Worm (Caenorhabditis elegans) whole organism, L2 larva: Measurements from ENCODE around the gene F35E8.7.

ENCODE experiments used
- C34F6.9 ChIP-seq: fragments of 150-350 bp; optimal IDR thresholded peaks from 2 replicates; lab custom pipeline; 2014; ENCODE audit warnings: missing biosample characterization, missing genetic modification characterization
- F13H6.1 ChIP-seq: sonication (generic microtip); optimal IDR thresholded peaks from 2 replicates; lab custom pipeline; 2016; ENCODE audit warnings: missing genetic modification characterization, missing compliant biosample characterization
- ZK546.5 ChIP-seq: sonication (generic microtip); optimal IDR thresholded peaks from 2 replicates; lab custom pipeline; 2017; ENCODE audit warnings: missing biosample characterization, missing genetic modification characterization
- alr-1 ChIP-seq: fragments of 150-350 bp; optimal IDR thresholded peaks from 2 replicates; lab custom pipeline; 2014; ENCODE audit warnings: missing biosample characterization, missing genetic modification characterization
- elt-1 ChIP-seq: fragments of 150-350 bp; optimal IDR thresholded peaks from 2 replicates; lab custom pipeline; 2014; ENCODE audit warnings: missing biosample characterization, missing genetic modification characterization
- lsy-2 ChIP-seq, 2 experiments: fragments of 150-350 bp in 1 of 2; sonication (generic microtip) in 1 of 2; optimal IDR thresholded peaks; 2 replicates each; lab custom pipeline; 2014 to 2017; ENCODE audit warnings: missing biosample characterization in 2 of 2, missing genetic modification characterization in 2 of 2
- nhr-11 ChIP-seq: fragments of 150-350 bp; optimal IDR thresholded peaks from 2 replicates; lab custom pipeline; 2014; ENCODE audit warnings: missing biosample characterization, missing genetic modification characterization
- nhr-25 ChIP-seq: fragments of 150-350 bp; sonication (generic microtip); optimal IDR thresholded peaks from 3 replicates; lab custom pipeline; 2014; ENCODE audit warnings: missing biosample characterization, missing genetic modification characterization
- skn-1 ChIP-seq: sonication (generic microtip); optimal IDR thresholded peaks from 2 replicates; lab custom pipeline; 2017; ENCODE audit warnings: missing biosample characterization, missing genetic modification characterization
- unc-39 ChIP-seq: fragments of 150-350 bp; optimal IDR thresholded peaks from 2 replicates; lab custom pipeline; 2014; ENCODE audit warnings: missing biosample characterization, missing genetic modification characterization
- unc-62 ChIP-seq: fragments of 150-350 bp; optimal IDR thresholded peaks from 2 replicates; lab custom pipeline; 2014; ENCODE audit warnings: missing biosample characterization, missing genetic modification reagents, missing genetic modification characterization

DNA sequence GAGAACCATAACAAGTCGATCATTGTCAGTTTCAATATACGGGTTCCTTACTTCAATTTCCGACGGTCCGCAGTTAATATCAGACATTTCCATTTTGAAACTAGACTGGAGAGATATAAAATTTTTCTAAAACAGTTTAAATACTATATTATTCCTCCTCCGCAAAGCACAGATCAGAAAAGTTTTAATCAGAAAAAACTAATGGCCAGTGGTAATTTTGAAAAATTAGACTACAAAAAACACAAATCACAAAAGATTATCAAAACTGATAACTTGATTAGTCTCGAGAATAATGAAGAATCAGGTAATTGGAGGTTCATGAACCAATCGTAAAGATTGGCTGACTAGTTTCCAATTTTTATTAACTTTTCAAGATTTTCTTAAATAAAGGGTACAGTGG, 27.8 kb upstream of the F35E8.7 start, which contains the start of gene T06C12.9:
- TF ChIP-seq nhr-11: no peak
- no peak for TF ChIP-seq unc-62 (GFP tag; lab: Kevin White, UChicago)
- TF ChIP-seq F13H6.1 (tag; lab: Kevin White, UChicago): no peak
- no peak for TF ChIP-seq lsy-2 (tag; optimal IDR thresholded peaks at IDR 0.05; lab: Kevin White, UChicago)
- TF ChIP-seq elt-1 (tag; lab: Kevin White, UChicago): no peak
- no peak for TF ChIP-seq skn-1 (tag; lab: Kevin White, UChicago)
- no peak for TF ChIP-seq C34F6.9 (tag; lab: Kevin White, UChicago)
- no peak for TF ChIP-seq alr-1 (tag; lab: Kevin White, UChicago)
- TF ChIP-seq unc-39 (tag; lab: Kevin White, UChicago): no peak
- no peak for TF ChIP-seq ZK546.5 (tag; lab: Kevin White, UChicago)
- TF ChIP-seq nhr-25 (tag; lab: Kevin White, UChicago): no peak
